Fruit fly (Drosophila melanogaster) whole organism, wandering third instar larva: ENCODE data around the gene Osi13.

Experiments used
- Abd-B ChIP-seq: fragments of >200 bp; optimal IDR thresholded peaks from 2 replicates; lab custom pipeline; 2017; ENCODE audit warnings: missing biosample characterization, missing genetic modification characterization
- CG32264 ChIP-seq: fragments of 200-800 bp; sonication (Bioruptor generic); optimal IDR thresholded peaks from 2 replicates; lab custom pipeline; 2016; ENCODE audit warnings: missing biosample characterization, missing genetic modification characterization
- CG9705 ChIP-seq: fragments of 200-800 bp; sonication (Bioruptor generic); optimal IDR thresholded peaks from 2 replicates; lab custom pipeline; 2018; ENCODE audit warnings: missing biosample characterization, mild to moderate bottlenecking, missing genetic modification characterization
- CrebA ChIP-seq: fragments of 200-800 bp; sonication (Bioruptor generic); optimal IDR thresholded peaks from 2 replicates; lab custom pipeline; 2016; ENCODE audit warnings: missing biosample characterization, mild to moderate bottlenecking, missing genetic modification characterization, borderline replicate concordance
- Dfd ChIP-seq: fragments of >200 bp; optimal IDR thresholded peaks from 2 replicates; lab custom pipeline; 2017; ENCODE audit warnings: missing biosample characterization, missing genetic modification characterization
- Dif ChIP-seq: fragments of 200-275, 200-300 bp; sonication (Bioruptor generic); optimal IDR thresholded peaks from 2 replicates; lab custom pipeline; 2018; ENCODE audit warnings: missing biosample characterization, missing genetic modification characterization; ENCODE audit not compliant: partially characterized antibody
- HLH106 ChIP-seq: fragments of 200-800 bp; optimal IDR thresholded peaks from 3 replicates; lab custom pipeline; 2019; ENCODE audit warnings: missing biosample characterization, mild to moderate bottlenecking, missing genetic modification characterization, moderate library complexity
- Hr78 ChIP-seq: fragments of >200 bp; optimal IDR thresholded peaks from 2 replicates; lab custom pipeline; 2017; ENCODE audit warnings: missing biosample characterization, missing genetic modification characterization
- Mio ChIP-seq: sonication (Bioruptor generic); optimal IDR thresholded peaks from 2 replicates; lab custom pipeline; 2016; ENCODE audit warnings: missing biosample characterization, missing genetic modification characterization
- N ChIP-seq: fragments of >200 bp; optimal IDR thresholded peaks from 2 replicates; lab custom pipeline; 2018; ENCODE audit warnings: missing biosample characterization, missing external identifiers, missing genetic modification characterization
- OdsH ChIP-seq: fragments of 200-800 bp; sonication (Bioruptor generic); optimal IDR thresholded peaks from 2 replicates; lab custom pipeline; 2016; ENCODE audit warnings: missing biosample characterization, mild to moderate bottlenecking, missing genetic modification characterization
- Rel ChIP-seq, 2 experiments: fragments of 200-800 bp; sonication (Bioruptor generic) in 1 of 2; optimal IDR thresholded peaks; 2 replicates in 1 of 2; 3 replicates in 1 of 2; lab custom pipeline; 2016 to 2019; ENCODE audit warnings: mild to moderate bottlenecking in 2 of 2, missing biosample characterization in 2 of 2, missing genetic modification characterization in 2 of 2, moderate library complexity in 1 of 2
- Sp1 ChIP-seq: fragments of 200-800 bp; sonication (Bioruptor generic); optimal IDR thresholded peaks from 3 replicates; lab custom pipeline; 2019; ENCODE audit warnings: missing biosample characterization, mild to moderate bottlenecking, missing genetic modification characterization, moderate library complexity
- Vsx2 ChIP-seq: fragments of 200-300, 225-300 bp; sonication (Bioruptor generic); optimal IDR thresholded peaks from 2 replicates; lab custom pipeline; 2018; ENCODE audit warnings: missing biosample characterization, missing genetic modification characterization; ENCODE audit not compliant: partially characterized antibody
- br ChIP-seq: fragments of 200-800 bp; sonication (Bioruptor generic); optimal IDR thresholded peaks from 2 replicates; lab custom pipeline; 2016; ENCODE audit warnings: missing biosample characterization, missing genetic modification characterization
- brk ChIP-seq: fragments of 200-800 bp; sonication (Bioruptor generic); optimal IDR thresholded peaks from 2 replicates; lab custom pipeline; 2016; ENCODE audit warnings: missing biosample characterization, mild to moderate bottlenecking, missing genetic modification characterization
- dl ChIP-seq, 2 experiments: fragments of 175-275, 200-275 bp in 1 of 2; fragments of 200-275 bp in 1 of 2; sonication (Bioruptor generic); optimal IDR thresholded peaks; lab custom pipeline; 2018; ENCODE audit warnings: mild to moderate bottlenecking in 2 of 2, missing biosample characterization in 2 of 2, missing genetic modification characterization in 2 of 2, moderate library complexity in 2 of 2; ENCODE audit not compliant: partially characterized antibody in 2 of 2, insufficient read depth in 1 of 2
- dmrt93B ChIP-seq: fragments of 200-800 bp; sonication (Bioruptor generic); optimal IDR thresholded peaks from 2 replicates; lab custom pipeline; 2018; ENCODE audit warnings: missing biosample characterization, mild to moderate bottlenecking, missing genetic modification characterization
- dsf ChIP-seq: sonication (Bioruptor generic); optimal IDR thresholded peaks from 2 replicates; lab custom pipeline; 2016; ENCODE audit warnings: missing biosample characterization, missing genetic modification characterization, borderline replicate concordance
- ey ChIP-seq: fragments of 200-800 bp; sonication (Bioruptor generic); optimal IDR thresholded peaks from 2 replicates; lab custom pipeline; 2016; ENCODE audit warnings: missing biosample characterization, missing genetic modification characterization
- foxo ChIP-seq, 2 experiments: fragments of 200-800 bp; sonication (Bioruptor generic); optimal IDR thresholded peaks; 2 replicates in 1 of 2; 3 replicates in 1 of 2; lab custom pipeline; 2016 to 2017; ENCODE audit warnings: missing biosample characterization in 2 of 2, missing genetic modification characterization in 2 of 2
- fru ChIP-seq: fragments of 200-800 bp; sonication (Bioruptor generic); optimal IDR thresholded peaks from 3 replicates; lab custom pipeline; 2016; ENCODE audit warnings: missing biosample characterization, mild to moderate bottlenecking, missing genetic modification characterization
- h ChIP-seq: fragments of 200-800 bp; sonication (Bioruptor generic); optimal IDR thresholded peaks from 3 replicates; lab custom pipeline; 2016; ENCODE audit warnings: missing biosample characterization, mild to moderate bottlenecking, missing genetic modification characterization
- jim ChIP-seq: fragments of 175-275, 200-325 bp; sonication (Bioruptor generic); optimal IDR thresholded peaks from 2 replicates; lab custom pipeline; 2016; ENCODE audit warnings: missing biosample characterization, mild to moderate bottlenecking, missing genetic modification characterization
- lola ChIP-seq: fragments of >200 bp; optimal IDR thresholded peaks from 2 replicates; lab custom pipeline; 2017; ENCODE audit warnings: missing biosample characterization, missing genetic modification characterization
- pan ChIP-seq: fragments of >200 bp; optimal IDR thresholded peaks from 2 replicates; lab custom pipeline; 2017
- psq ChIP-seq: fragments of 200-800 bp; sonication (Bioruptor generic); optimal IDR thresholded peaks from 3 replicates; lab custom pipeline; 2017; ENCODE audit warnings: missing biosample characterization, mild to moderate bottlenecking, missing genetic modification characterization, moderate library complexity
- rgr ChIP-seq: fragments of 200-800 bp; sonication (Bioruptor generic); optimal IDR thresholded peaks from 3 replicates; lab custom pipeline; 2016; ENCODE audit warnings: missing biosample characterization, mild to moderate bottlenecking, missing genetic modification characterization
- sage ChIP-seq: fragments of 200-800 bp; sonication (Bioruptor generic); optimal IDR thresholded peaks from 2 replicates; lab custom pipeline; 2016; ENCODE audit warnings: missing biosample characterization, mild to moderate bottlenecking, missing genetic modification characterization
- sv ChIP-seq: fragments of 200-800 bp; sonication (Bioruptor generic); optimal IDR thresholded peaks from 3 replicates; lab custom pipeline; 2016; ENCODE audit warnings: missing biosample characterization, missing genetic modification characterization
- tai ChIP-seq: sonication (Bioruptor generic); optimal IDR thresholded peaks from 2 replicates; lab custom pipeline; 2016; ENCODE audit warnings: missing biosample characterization, missing genetic modification characterization
- usp ChIP-seq: fragments of >200 bp; optimal IDR thresholded peaks from 2 replicates; lab custom pipeline; 2017; ENCODE audit warnings: missing biosample characterization, missing genetic modification characterization

Osi13 gene

dm6 chr3R:6268657-6269056, 22.9 kb upstream of the Osi13 start, which contains the start of gene Osi11:
Gene Osi11 (minus strand): TSS chr3R:6268757.
- TF ChIP-seq pan (lab: Kevin White, UChicago) (no peak), rgr (GFP tag; lab: Kevin White, UChicago) (no peak), Vsx2 (no peak), Rel (GFP tag; optimal IDR thresholded peaks at IDR 0.05; lab: Kevin White, UChicago) (no peak), Rel (tag; optimal IDR thresholded peaks at IDR 0.05; lab: Kevin White, UChicago) (no peak), CG9705 (GFP tag; lab: Kevin White, UChicago) (no peak), CrebA (no peak)

dm6 chr3R:6269986-6270385, 21.6 kb upstream of the Osi13 start:
- TF ChIP-seq brk = no peak
- TF ChIP-seq psq (GFP tag; lab: Kevin White, UChicago) = no peak
- no peak for TF ChIP-seq lola (GFP tag; lab: Kevin White, UChicago)
- TF ChIP-seq Mio = no peak
- no peak for TF ChIP-seq CrebA
- TF ChIP-seq Hr78 (GFP tag; lab: Kevin White, UChicago) = no peak
- no peak for TF ChIP-seq usp (GFP tag; lab: Kevin White, UChicago)
- TF ChIP-seq sage = no peak
- TF ChIP-seq Sp1 (GFP tag; lab: Kevin White, UChicago) = no peak
- no peak for TF ChIP-seq OdsH
- no peak for TF ChIP-seq br (GFP tag; lab: Kevin White, UChicago)
- no peak for TF ChIP-seq HLH106
- TF ChIP-seq Dfd = no peak
- no peak for TF ChIP-seq ey (GFP tag; lab: Kevin White, UChicago)
- no peak for TF ChIP-seq jim

dm6 chr3R:6278231-6278630, 13.3 kb upstream of the Osi13 start, which contains the start of gene Osi12:
Gene Osi12 (plus strand): TSS chr3R:6278531.
- TF ChIP-seq CG32264 = no peak
- TF ChIP-seq Mio = no peak
- TF ChIP-seq fru (GFP tag; lab: Kevin White, UChicago) = no peak
- TF ChIP-seq rgr (GFP tag; lab: Kevin White, UChicago) = no peak
- no peak for TF ChIP-seq CG9705 (GFP tag; lab: Kevin White, UChicago)
- TF ChIP-seq h (GFP tag; lab: Kevin White, UChicago) = no peak
- TF ChIP-seq dl (GFP tag; optimal IDR thresholded peaks at IDR 0.05; lab: Kevin White, UChicago; ENCODE audit: insufficient read depth in 1 of 2, partially characterized antibody in 2 of 2) = no peak
- no peak for TF ChIP-seq N (GFP tag; lab: Kevin White, UChicago)
- TF ChIP-seq foxo (GFP tag; optimal IDR thresholded peaks at IDR 0.05; lab: Kevin White, UChicago) = no peak
- TF ChIP-seq sv (GFP tag; lab: Kevin White, UChicago) = no peak
- no peak for TF ChIP-seq dmrt93B (GFP tag; lab: Kevin White, UChicago)
- no peak for TF ChIP-seq Dif (GFP tag; lab: Kevin White, UChicago)
- TF ChIP-seq Hr78 (GFP tag; lab: Kevin White, UChicago) = no peak
- no peak for TF ChIP-seq dsf (GFP tag; lab: Kevin White, UChicago)
- TF ChIP-seq ey (GFP tag; lab: Kevin White, UChicago) = no peak
- TF ChIP-seq Abd-B (GFP tag; lab: Kevin White, UChicago) = no peak
- TF ChIP-seq Rel (GFP tag; optimal IDR thresholded peaks at IDR 0.05; lab: Kevin White, UChicago) = no peak
- no peak for TF ChIP-seq Rel (tag; optimal IDR thresholded peaks at IDR 0.05; lab: Kevin White, UChicago)

- TF ChIP-seq rgr (GFP tag; lab: Kevin White, UChicago) (no peak), tai (GFP tag; lab: Kevin White, UChicago) (no peak), Hr78 (GFP tag; lab: Kevin White, UChicago) (no peak), fru (GFP tag; lab: Kevin White, UChicago) (no peak), dl (GFP tag; optimal IDR thresholded peaks at IDR 0.05; lab: Kevin White, UChicago; ENCODE audit: insufficient read depth in 1 of 2, partially characterized antibody in 2 of 2) (no peak), dmrt93B (GFP tag; lab: Kevin White, UChicago) (no peak), CG9705 (GFP tag; lab: Kevin White, UChicago) (no peak), Sp1 (GFP tag; lab: Kevin White, UChicago) (no peak), Abd-B (GFP tag; lab: Kevin White, UChicago) (no peak), jim (no peak), foxo (GFP tag; optimal IDR thresholded peaks at IDR 0.05; lab: Kevin White, UChicago) (no peak), brk (no peak), dsf (GFP tag; lab: Kevin White, UChicago) (no peak), usp (GFP tag; lab: Kevin White, UChicago) (no peak), sage (no peak), HLH106 (no peak), Mio (no peak), Rel (GFP tag; optimal IDR thresholded peaks at IDR 0.05; lab: Kevin White, UChicago) (no peak), Rel (tag; optimal IDR thresholded peaks at IDR 0.05; lab: Kevin White, UChicago) (no peak), pan (lab: Kevin White, UChicago) (no peak)
Measured at dm6 chr3R:6285100-6285499, 6.4 kb upstream of the Osi13 start, which contains the start of gene CG15597. Gene CG15597 (minus strand): TSS chr3R:6285200.
